Fruit fly (Drosophila melanogaster): Measurements from ENCODE around the gene CG7900.

The CG7900 gene

DNA sequence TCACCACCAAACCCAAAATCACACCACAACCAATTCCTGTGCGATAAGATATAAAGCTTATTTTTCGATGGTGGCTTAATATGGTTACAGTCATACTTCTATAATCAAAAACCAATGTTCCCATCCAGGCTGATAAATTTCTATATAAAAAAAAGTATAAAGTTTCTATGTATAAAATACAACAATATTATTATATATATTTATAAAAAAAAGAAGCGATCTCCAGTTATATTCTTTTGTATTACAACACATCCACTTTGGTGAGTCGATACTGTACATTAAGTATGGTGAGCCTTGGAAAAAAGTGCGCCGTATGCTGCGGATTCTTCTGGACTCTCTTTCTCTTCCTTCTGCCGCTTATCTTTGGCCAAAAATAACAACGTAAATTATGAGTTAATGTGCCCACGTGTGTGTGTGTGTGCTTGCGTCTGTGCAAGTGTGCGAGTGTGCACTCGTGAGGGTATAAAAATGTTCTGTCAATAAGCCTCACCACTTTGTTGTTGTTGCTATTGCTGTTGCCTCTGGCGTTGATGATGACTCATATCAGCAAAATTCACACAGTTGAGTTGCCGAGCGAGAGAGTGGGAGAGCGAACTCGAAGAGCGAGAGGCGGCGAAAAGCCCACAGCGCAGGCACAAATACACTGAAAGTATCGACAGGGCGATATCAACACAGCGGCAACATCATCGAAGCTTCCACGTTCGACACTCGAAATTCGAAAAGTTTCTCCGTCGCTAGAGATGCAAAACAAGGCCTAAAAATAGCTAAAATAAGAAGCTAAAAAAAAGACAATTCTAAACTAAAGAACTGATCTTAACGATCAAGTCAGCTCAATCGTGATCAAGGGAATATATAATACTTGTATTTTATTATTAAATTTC, 25.8 kb downstream of the CG7900 start (continued):
- TF ChIP-seq sens-2 (GFP tag; IDR thresholded peaks at IDR 0.05) (0 out of 2 replicates have a peak, but pooled peaks have one; percentile 44), CG4617 (GFP tag; optimal IDR thresholded peaks at IDR 0.05; ENCODE audit: borderline replicate concordance) (no peak), CG18764 (GFP tag; optimal IDR thresholded peaks at IDR 0.05) (peak; percentile 37), CG17359 (tag; optimal IDR thresholded peaks at IDR 0.05) (peak; percentile 78), esg (GFP tag; conservative IDR thresholded peaks at IDR 0.05) (peak; percentile 47), Bteb2 (GFP tag; optimal IDR thresholded peaks at IDR 0.05) (no peak), pum (GFP tag; optimal IDR thresholded peaks at IDR 0.05) (no peak), br (optimal IDR thresholded peaks at IDR 0.05) (no peak), wor (GFP tag; IDR thresholded peaks at IDR 0.05) (peak; percentile 41; the same call in 1 of the 2 replicates), CG2712 (tag; optimal IDR thresholded peaks at IDR 0.05) (peak; percentile 73), Myb (GFP tag; optimal IDR thresholded peaks at IDR 0.05) (no peak), psq (GFP tag; optimal IDR thresholded peaks at IDR 0.05) (no peak), dimm (GFP tag; IDR thresholded peaks at IDR 0.05) (no peak), CG2875 (GFP tag; optimal IDR thresholded peaks at IDR 0.05) (peak; percentile 34), CG13287 (GFP tag; IDR thresholded peaks at IDR 0.05; ENCODE audit: partially characterized antibody) (peak; percentile 42; the same call in 1 of the 2 replicates), tio (GFP tag; optimal IDR thresholded peaks at IDR 0.05) (no peak), Dbx (GFP tag; IDR thresholded peaks at IDR 0.05) (peak; percentile 66), CG1529 (GFP tag; optimal IDR thresholded peaks at IDR 0.05) (peak; percentile 7), CG1832 (GFP tag; optimal IDR thresholded peaks at IDR 0.05) (peak; percentile 42), CG13775 (GFP tag; optimal IDR thresholded peaks at IDR 0.05) (peak; percentile 34), cato (GFP tag; optimal IDR thresholded peaks at IDR 0.05; ENCODE audit: borderline replicate concordance) (no peak), CG8290 (GFP tag; optimal IDR thresholded peaks at IDR 0.05) (no peak), CG8290 (tag; optimal IDR thresholded peaks at IDR 0.05) (peak in 1 of 2 experiments; percentile 87), Hr39 (optimal IDR thresholded peaks at IDR 0.05) (no peak), ewg (GFP tag; optimal IDR thresholded peaks at IDR 0.05) (no peak), ase (GFP tag; IDR thresholded peaks at IDR 0.05) (peak; percentile 43; the same call in 1 of the 3 replicates), Opbp (GFP tag; IDR thresholded peaks at IDR 0.05; ENCODE audit: partially characterized antibody) (no peak), Dref (GFP tag; IDR thresholded peaks at IDR 0.05) (0 out of 2 replicates have a peak, but pooled peaks have one; percentile 22), CG12659 (GFP tag; optimal IDR thresholded peaks at IDR 0.05) (peak; percentile 65), Doc2 (GFP tag; IDR thresholded peaks at IDR 0.05) (no peak), tin (GFP tag; optimal IDR thresholded peaks at IDR 0.05) (peak; percentile 10), NC2α (GFP tag; optimal IDR thresholded peaks at IDR 0.05) (no peak), CG15073 (GFP tag; optimal IDR thresholded peaks at IDR 0.05) (no peak), Aef1 (GFP tag; IDR thresholded peaks at IDR 0.05) (peak; percentile 71), slbo (GFP tag; IDR thresholded peaks at IDR 0.05) (peak; percentile 90), HmgZ (tag; optimal IDR thresholded peaks at IDR 0.05) (peak; percentile 60), crol (GFP tag; IDR thresholded peaks at IDR 0.05) (no peak), Stat92E (GFP tag; optimal IDR thresholded peaks at IDR 0.05) (peak in 1 of 3 experiments; percentile 46), CG10267 (tag; optimal IDR thresholded peaks at IDR 0.05) (peak; percentile 46), CG34224 (GFP tag; IDR thresholded peaks at IDR 0.05; ENCODE audit: partially characterized antibody) (peak; percentile 22; the same call in 2 of the 3 replicates), E2f1 (GFP tag; IDR thresholded peaks at IDR 0.05) (peak; percentile 69), crp (GFP tag; optimal IDR thresholded peaks at IDR 0.05) (no peak), CG11093 (GFP tag; IDR thresholded peaks at IDR 0.05) (peak; percentile 63; the same call in 1 of the 3 replicates), CG6654 (GFP tag; optimal IDR thresholded peaks at IDR 0.05) (peak; percentile 17), CrebB (tag; optimal IDR thresholded peaks at IDR 0.05) (peak; percentile 45), Eip74EF (GFP tag; optimal IDR thresholded peaks at IDR 0.05) (peak in 1 of 2 experiments; percentile 54), jing (GFP tag; optimal IDR thresholded peaks at IDR 0.05) (no peak), dan (GFP tag; IDR thresholded peaks at IDR 0.05) (no peak), CG10462 (GFP tag; optimal IDR thresholded peaks at IDR 0.05) (no peak)

Measured in whole organism, embryonic.